Worm (Caenorhabditis elegans) whole organism, L3 larva: Measurements from ENCODE around the gene fbxl-2.

ENCODE experiments used
- ZK546.5 ChIP-seq: sonication (generic microtip); optimal IDR thresholded peaks from 2 replicates; lab custom pipeline; 2017; ENCODE audit warnings: missing biosample characterization, missing genetic modification characterization
- aly-2 ChIP-seq: fragments of 150-350 bp; optimal IDR thresholded peaks from 2 replicates; lab custom pipeline; 2014; ENCODE audit warnings: missing biosample characterization, missing genetic modification characterization
- ama-1 ChIP-seq: fragments of 150-350 bp; optimal IDR thresholded peaks from 2 replicates; lab custom pipeline; 2018
- ceh-16 ChIP-seq: sonication (generic microtip); optimal IDR thresholded peaks from 2 replicates; lab custom pipeline; 2017; ENCODE audit warnings: missing biosample characterization, missing genetic modification characterization
- ceh-9 ChIP-seq: sonication (generic microtip); optimal IDR thresholded peaks from 2 replicates; lab custom pipeline; 2018; ENCODE audit warnings: missing biosample characterization, missing genetic modification characterization
- daf-12 ChIP-seq: fragments of 150-350 bp; optimal IDR thresholded peaks from 2 replicates; lab custom pipeline; 2014; ENCODE audit warnings: missing biosample characterization, missing genetic modification reagents, missing genetic modification characterization
- egl-5 ChIP-seq: fragments of 150-350 bp; optimal IDR thresholded peaks from 2 replicates; lab custom pipeline; 2017; ENCODE audit warnings: missing biosample characterization, missing genetic modification reagents, missing genetic modification characterization, inconsistent platforms
- elt-2 ChIP-seq: sonication (generic microtip); optimal IDR thresholded peaks from 2 replicates; lab custom pipeline; 2016; ENCODE audit warnings: missing genetic modification reagents, mild to moderate bottlenecking, missing genetic modification characterization, missing compliant biosample characterization
- elt-3 ChIP-seq, 3 experiments: fragments of 150-350 bp in 1 of 3; sonication (generic microtip) in 2 of 3; optimal IDR thresholded peaks; 2 replicates in 2 of 3; 4 replicates in 1 of 3; lab custom pipeline; 2014 to 2017; ENCODE audit warnings: missing biosample characterization in 3 of 3, missing genetic modification characterization in 3 of 3
- fkh-10 ChIP-seq: sonication (generic microtip); optimal IDR thresholded peaks from 2 replicates; lab custom pipeline; 2017; ENCODE audit warnings: missing biosample characterization, missing genetic modification reagents, missing genetic modification characterization
- fos-1 ChIP-seq: fragments of 150-350 bp; optimal IDR thresholded peaks from 2 replicates; lab custom pipeline; 2014; ENCODE audit warnings: missing biosample characterization, missing genetic modification characterization
- jun-1 ChIP-seq: fragments of 150-350 bp; optimal IDR thresholded peaks from 2 replicates; lab custom pipeline; 2014; ENCODE audit warnings: missing biosample characterization, missing genetic modification reagents, missing genetic modification characterization
- lin-15B ChIP-seq: fragments of 150-350 bp; optimal IDR thresholded peaks from 2 replicates; lab custom pipeline; 2014; ENCODE audit warnings: missing biosample characterization, missing genetic modification characterization
- lin-39 ChIP-seq: fragments of 150-350 bp; optimal IDR thresholded peaks from 2 replicates; lab custom pipeline; 2018; ENCODE audit warnings: missing biosample characterization, missing genetic modification reagents, missing genetic modification characterization
- lsy-12 ChIP-seq: sonication (generic microtip); optimal IDR thresholded peaks from 2 replicates; lab custom pipeline; 2016; ENCODE audit warnings: mild to moderate bottlenecking, missing genetic modification characterization, missing compliant biosample characterization
- mdl-1 ChIP-seq: fragments of 150-350 bp; optimal IDR thresholded peaks from 2 replicates; lab custom pipeline; 2014; ENCODE audit warnings: missing biosample characterization, missing genetic modification characterization
- mml-1 ChIP-seq: fragments of 150-350 bp; sonication (generic microtip); optimal IDR thresholded peaks from 3 replicates; lab custom pipeline; 2014; ENCODE audit warnings: missing biosample characterization, missing genetic modification characterization
- nfya-1 ChIP-seq: sonication (generic microtip); optimal IDR thresholded peaks from 2 replicates; lab custom pipeline; 2017; ENCODE audit warnings: missing genetic modification characterization, mild to moderate bottlenecking, missing compliant biosample characterization, antibody characterized with exemption, moderate library complexity; ENCODE audit not compliant: insufficient read depth
- nhr-11 ChIP-seq: fragments of 150-350 bp; optimal IDR thresholded peaks from 2 replicates; lab custom pipeline; 2014; ENCODE audit warnings: missing biosample characterization, missing genetic modification characterization
- nhr-12 ChIP-seq: fragments of 150-350 bp; optimal IDR thresholded peaks from 2 replicates; lab custom pipeline; 2014; ENCODE audit warnings: missing biosample characterization, missing genetic modification characterization
- nhr-23 ChIP-seq: fragments of 150-350 bp; optimal IDR thresholded peaks from 2 replicates; lab custom pipeline; 2014; ENCODE audit warnings: missing biosample characterization, missing genetic modification reagents, missing genetic modification characterization
- nhr-28 ChIP-seq: fragments of 150-350 bp; optimal IDR thresholded peaks from 2 replicates; lab custom pipeline; 2014; ENCODE audit warnings: missing biosample characterization, missing genetic modification characterization
- nhr-43 ChIP-seq: sonication (generic microtip); optimal IDR thresholded peaks from 2 replicates; lab custom pipeline; 2016; ENCODE audit warnings: mild to moderate bottlenecking, missing genetic modification characterization, missing compliant biosample characterization; ENCODE audit not compliant: poor library complexity, severe bottlenecking
- nhr-67 ChIP-seq: fragments of 150-350 bp; optimal IDR thresholded peaks from 2 replicates; lab custom pipeline; 2014; ENCODE audit warnings: missing biosample characterization, missing genetic modification characterization
- nhr-76 ChIP-seq: fragments of 150-350 bp; sonication (generic microtip); optimal IDR thresholded peaks from 5 replicates; lab custom pipeline; 2014; ENCODE audit warnings: missing biosample characterization, missing genetic modification characterization
- nhr-77 ChIP-seq: fragments of 150-350 bp; optimal IDR thresholded peaks from 2 replicates; lab custom pipeline; 2014; ENCODE audit warnings: missing biosample characterization, missing genetic modification characterization
- pqm-1 ChIP-seq: fragments of 150-350 bp; optimal IDR thresholded peaks from 2 replicates; lab custom pipeline; 2017; ENCODE audit warnings: missing biosample characterization, missing genetic modification characterization, inconsistent platforms
- sea-2 ChIP-seq: fragments of 150-350 bp; sonication (generic microtip); optimal IDR thresholded peaks from 4 replicates; lab custom pipeline; 2014; ENCODE audit warnings: missing biosample characterization, missing genetic modification reagents, missing genetic modification characterization
- tbx-2 ChIP-seq: sonication (generic microtip); optimal IDR thresholded peaks from 2 replicates; lab custom pipeline; 2016; ENCODE audit warnings: mild to moderate bottlenecking, missing genetic modification characterization, missing compliant biosample characterization
- unc-62 ChIP-seq: fragments of 150-350 bp; sonication (generic microtip); optimal IDR thresholded peaks from 4 replicates; lab custom pipeline; 2014; ENCODE audit warnings: missing biosample characterization, missing genetic modification reagents, missing genetic modification characterization
- zag-1 ChIP-seq: fragments of 150-350 bp; optimal IDR thresholded peaks from 2 replicates; lab custom pipeline; 2014; ENCODE audit warnings: missing biosample characterization, missing genetic modification characterization
- ztf-11 ChIP-seq: fragments of 150-350 bp; optimal IDR thresholded peaks from 2 replicates; lab custom pipeline; 2014; ENCODE audit warnings: missing biosample characterization, missing genetic modification characterization
- ztf-4 ChIP-seq: fragments of 150-350 bp; optimal IDR thresholded peaks from 2 replicates; lab custom pipeline; 2014; ENCODE audit warnings: missing biosample characterization, missing genetic modification characterization

The fbxl-2 gene

ce11 chrIII:4721750-4722149 is 35.3 kb upstream of the fbxl-2 start, which contains the start of gene acy-1 (continued):
- TF ChIP-seq ztf-4 (no peak), fkh-10 (peak; percentile 23), lsy-12 (tag; lab: Kevin White, UChicago) (no peak), ceh-9 (tag; lab: Kevin White, UChicago) (no peak), zag-1 (no peak), lin-15B (tag; lab: Kevin White, UChicago) (peak; percentile 79), nhr-67 (no peak), ama-1 (lab: Kevin White, UChicago) (no peak), ztf-11 (no peak), elt-2 (tag; lab: Kevin White, UChicago) (no peak), ZK546.5 (tag; lab: Kevin White, UChicago) (no peak), jun-1 (tag; lab: Kevin White, UChicago) (no peak), unc-62 (GFP tag; lab: Kevin White, UChicago) (peak; percentile 7), lin-39 (tag; lab: Kevin White, UChicago) (peak; percentile 91), nhr-11 (tag; lab: Kevin White, UChicago) (peak; percentile 59), nhr-23 (tag; lab: Kevin White, UChicago) (peak; percentile 48), mdl-1 (tag; lab: Kevin White, UChicago) (no peak), nhr-76 (tag; lab: Kevin White, UChicago) (no peak), sea-2 (GFP tag; lab: Kevin White, UChicago) (no peak)

DNA sequence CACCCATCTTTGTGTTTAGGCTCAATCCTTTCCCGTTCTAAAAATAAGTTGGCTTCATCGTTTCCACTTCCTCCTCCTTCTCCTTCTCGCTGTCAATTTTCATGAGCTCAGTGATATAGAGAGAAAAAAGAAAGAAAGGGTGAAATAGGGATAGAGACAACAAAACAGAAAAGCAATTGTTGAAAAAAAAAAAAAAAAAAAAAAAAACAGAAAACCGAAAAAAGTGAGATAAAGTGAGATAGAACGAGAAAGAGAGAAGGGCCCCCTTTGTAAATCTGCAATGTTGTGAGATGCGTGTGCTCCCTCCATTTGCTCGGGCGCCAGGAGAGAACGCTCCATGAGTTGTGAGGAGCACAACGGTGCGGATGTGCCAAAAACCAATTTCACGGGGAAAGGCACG is 33.1 kb upstream of the fbxl-2 start:
- TF ChIP-seq lin-39 (tag; lab: Kevin White, UChicago) (peak; percentile 6), tbx-2 (tag; lab: Kevin White, UChicago) (no peak), nfya-1 (tag; lab: Kevin White, UChicago) (peak; percentile 50), egl-5 (tag; lab: Kevin White, UChicago) (peak; percentile 33), fkh-10 (peak; percentile 24), nhr-11 (tag; lab: Kevin White, UChicago) (no peak), nhr-77 (tag; lab: Kevin White, UChicago) (no peak), aly-2 (tag; lab: Kevin White, UChicago) (no peak), elt-3 (tag; optimal IDR thresholded peaks at IDR 0.05; lab: Kevin White, UChicago) (no peak), nhr-23 (tag; lab: Kevin White, UChicago) (no peak)

- TF ChIP-seq mdl-1 (tag; lab: Kevin White, UChicago) (peak; percentile 10), mml-1 (tag; lab: Kevin White, UChicago) (no peak), nfya-1 (tag; lab: Kevin White, UChicago) (peak; percentile 48)
Measured at ce11 chrIII:4731295-4731988, 25.6 kb upstream of the fbxl-2 start, which contains the start of gene F17C8.3. F17C8.3 (plus strand) TSS chrIII:4731938.

DNA sequence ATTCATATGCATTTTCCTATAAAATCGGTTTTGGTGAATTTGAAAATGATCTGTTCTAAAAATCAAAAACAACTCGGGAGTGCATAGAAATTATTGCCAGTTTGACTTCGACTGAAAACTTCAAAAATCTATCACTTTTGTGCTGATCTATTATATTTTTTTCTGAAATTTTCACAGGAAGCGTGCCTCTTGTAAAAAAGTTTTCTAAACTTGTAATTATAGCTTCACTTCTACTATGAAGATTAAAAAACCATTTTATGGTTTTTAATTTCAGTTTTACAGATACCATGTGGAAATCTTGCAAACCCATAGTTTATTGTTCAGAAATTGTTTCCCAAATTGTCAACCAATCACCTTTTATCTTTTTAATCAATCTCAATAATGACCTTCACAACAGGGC is 23.0 kb upstream of the fbxl-2 start, which contains the start of gene F17C8.9:
Gene F17C8.9 (plus strand): TSS at position 301 of the 400 bp plus-strand sequence.
- TF ChIP-seq ama-1 (lab: Kevin White, UChicago) (no peak), fos-1 (no peak), ceh-16 (tag; lab: Kevin White, UChicago) (no peak), nhr-76 (tag; lab: Kevin White, UChicago) (no peak), lsy-12 (tag; lab: Kevin White, UChicago) (no peak), elt-3 (tag; optimal IDR thresholded peaks at IDR 0.05; lab: Kevin White, UChicago) (no peak), ztf-11 (no peak), nhr-77 (tag; lab: Kevin White, UChicago) (no peak), nhr-28 (tag; lab: Kevin White, UChicago) (no peak), nhr-11 (tag; lab: Kevin White, UChicago) (no peak), pqm-1 (tag; lab: Kevin White, UChicago) (no peak), nhr-43 (tag; lab: Kevin White, UChicago) (no peak), mml-1 (tag; lab: Kevin White, UChicago) (no peak), lin-39 (tag; lab: Kevin White, UChicago) (no peak), sea-2 (GFP tag; lab: Kevin White, UChicago) (no peak), daf-12 (tag; lab: Kevin White, UChicago) (no peak), nfya-1 (tag; lab: Kevin White, UChicago) (no peak), nhr-12 (tag; lab: Kevin White, UChicago) (no peak)
